Worm (Caenorhabditis elegans) whole organism, late embryonic: ENCODE data around the gene W10G6.1.

Source experiments
- C38D4.7 ChIP-seq: fragments of 200-800 bp; sonication (Bioruptor generic); optimal IDR thresholded peaks from 2 replicates; lab custom pipeline; 2018; ENCODE audit warnings: mild to moderate bottlenecking, missing genetic modification characterization, moderate library complexity, missing compliant biosample characterization
- F13H6.1 ChIP-seq: sonication (generic microtip); optimal IDR thresholded peaks from 2 replicates; lab custom pipeline; 2016; ENCODE audit warnings: missing genetic modification characterization, missing compliant biosample characterization
- ceh-24 ChIP-seq: sonication (generic microtip); optimal IDR thresholded peaks from 2 replicates; lab custom pipeline; 2016; ENCODE audit warnings: mild to moderate bottlenecking, missing genetic modification characterization, missing compliant biosample characterization
- ceh-30 ChIP-seq: fragments of 150-350 bp; optimal IDR thresholded peaks from 2 replicates; lab custom pipeline; 2014; ENCODE audit warnings: missing biosample characterization, missing genetic modification characterization
- fkh-10 ChIP-seq: fragments of 150-350 bp; optimal IDR thresholded peaks from 2 replicates; lab custom pipeline; 2014; ENCODE audit warnings: missing biosample characterization, missing genetic modification reagents, missing genetic modification characterization
- nhr-11 ChIP-seq: fragments of 150-350 bp; optimal IDR thresholded peaks from 2 replicates; lab custom pipeline; 2014; ENCODE audit warnings: missing biosample characterization, missing genetic modification characterization
- pqm-1 ChIP-seq: sonication (generic microtip); optimal IDR thresholded peaks from 2 replicates; lab custom pipeline; 2016; ENCODE audit warnings: missing genetic modification characterization, missing compliant biosample characterization

- no peak for TF ChIP-seq ceh-24 (tag; lab: Kevin White, UChicago)
- no peak for TF ChIP-seq pqm-1 (tag; lab: Kevin White, UChicago)
- TF ChIP-seq fkh-10 (GFP tag; lab: Kevin White, UChicago), result no peak
- no peak for TF ChIP-seq ceh-30 (tag; lab: Kevin White, UChicago)
- no peak for TF ChIP-seq C38D4.7 (GFP tag; lab: Kevin White, UChicago)
- TF ChIP-seq F13H6.1 (tag; lab: Kevin White, UChicago), result no peak
- no peak for TF ChIP-seq nhr-11 (tag; lab: Kevin White, UChicago)
Observed at ce11 chrX:16263287-16263686, 18.3 kb downstream of the W10G6.1 start.
